Fruit fly (Drosophila melanogaster) whole organism, embryonic: ENCODE data around the gene Vps29.

Source experiments
- Adf1 ChIP-seq: fragments of 200-800 bp; sonication (Bioruptor generic); IDR thresholded peaks from 2 replicates; pipeline ENCODE4 v1.3.6; 2022; ENCODE audit warnings: missing biosample characterization, missing genetic modification characterization
- BEAF-32 ChIP-seq: fragments of 200-800 bp; sonication (Bioruptor generic); optimal IDR thresholded peaks from 3 replicates; lab custom pipeline; 2017; ENCODE audit warnings: missing biosample characterization, missing genetic modification characterization, mild to moderate bottlenecking, moderate library complexity, missing genetic modification reagents
- Bdp1 ChIP-seq: fragments of 200-800 bp; sonication (Bioruptor generic); optimal IDR thresholded peaks from 3 replicates; lab custom pipeline; 2016; ENCODE audit warnings: missing biosample characterization, missing genetic modification characterization
- CG11723 ChIP-seq: fragments of 200-800 bp; sonication (Bioruptor generic); optimal IDR thresholded peaks from 2 replicates; lab custom pipeline; 2017; ENCODE audit warnings: missing biosample characterization, mild to moderate bottlenecking, missing genetic modification characterization
- CG1233 ChIP-seq: fragments of 200-800 bp; sonication (Bioruptor generic); optimal IDR thresholded peaks from 4 replicates; lab custom pipeline; 2018; ENCODE audit warnings: missing biosample characterization, mild to moderate bottlenecking, missing genetic modification characterization
- CG13775 ChIP-seq: fragments of 200-800 bp; sonication (Bioruptor generic); optimal IDR thresholded peaks from 3 replicates; lab custom pipeline; 2017; ENCODE audit warnings: missing biosample characterization, mild to moderate bottlenecking, missing genetic modification characterization
- CG14050 ChIP-seq: fragments of 200-800 bp; sonication (Bioruptor generic); IDR thresholded peaks from 3 replicates; pipeline ENCODE4 v1.3.6; 2022; ENCODE audit warnings: missing biosample characterization, missing genetic modification characterization
- CG14965 ChIP-seq: fragments of 200-800 bp; sonication (Bioruptor generic); optimal IDR thresholded peaks from 2 replicates; lab custom pipeline; 2016; ENCODE audit warnings: missing biosample characterization, missing genetic modification characterization, borderline replicate concordance
- CG1832 ChIP-seq: fragments of 200-800 bp; sonication (Bioruptor generic); optimal IDR thresholded peaks from 2 replicates; lab custom pipeline; 2017; ENCODE audit warnings: missing biosample characterization, mild to moderate bottlenecking, missing genetic modification characterization, inconsistent platforms
- CG18476 ChIP-seq: fragments of 200-800 bp; sonication (Bioruptor generic); optimal IDR thresholded peaks from 2 replicates; lab custom pipeline; 2016; ENCODE audit warnings: missing biosample characterization, mild to moderate bottlenecking, missing genetic modification characterization
- CG18619 ChIP-seq: fragments of 200-800 bp; sonication (Bioruptor generic); optimal IDR thresholded peaks from 3 replicates; lab custom pipeline; 2017; ENCODE audit warnings: missing biosample characterization, mild to moderate bottlenecking, missing genetic modification characterization
- CG3065 ChIP-seq: fragments of 200-800 bp; sonication (Bioruptor generic); optimal IDR thresholded peaks from 2 replicates; lab custom pipeline; 2016; ENCODE audit warnings: missing biosample characterization, missing genetic modification characterization
- CG31388 ChIP-seq: fragments of 200-800 bp; sonication (Bioruptor generic); optimal IDR thresholded peaks from 2 replicates; lab custom pipeline; 2016; ENCODE audit warnings: missing biosample characterization, missing genetic modification characterization
- CG32767 ChIP-seq: fragments of 200-800 bp; sonication (Bioruptor generic); IDR thresholded peaks from 2 replicates; pipeline ENCODE4 v1.3.6; 2022; ENCODE audit warnings: missing biosample characterization, missing genetic modification characterization
- CG3407 ChIP-seq: fragments of 200-800 bp; sonication (Bioruptor generic); optimal IDR thresholded peaks from 2 replicates; lab custom pipeline; 2018; ENCODE audit warnings: missing biosample characterization, mild to moderate bottlenecking, missing genetic modification characterization
- CG34224 ChIP-seq: fragments of 200-800 bp; sonication (Bioruptor generic); IDR thresholded peaks from 3 replicates; pipeline ENCODE4 v1.3.6; 2022; ENCODE audit warnings: missing biosample characterization, missing genetic modification characterization; ENCODE audit not compliant: partially characterized antibody
- CG3995 ChIP-seq: fragments of 200-800 bp; sonication (Bioruptor generic); optimal IDR thresholded peaks from 3 replicates; lab custom pipeline; 2016; ENCODE audit warnings: missing biosample characterization, missing genetic modification characterization
- CG4707 ChIP-seq: fragments of 200-800 bp; sonication (Bioruptor generic); optimal IDR thresholded peaks from 2 replicates; lab custom pipeline; 2018; ENCODE audit warnings: missing biosample characterization, mild to moderate bottlenecking, missing genetic modification characterization, moderate library complexity
- CG4820 ChIP-seq: fragments of 200-800 bp; sonication (Bioruptor generic); optimal IDR thresholded peaks from 3 replicates; lab custom pipeline; 2016; ENCODE audit warnings: missing biosample characterization, missing genetic modification characterization
- CG4854 ChIP-seq: fragments of 200-800 bp; sonication (Bioruptor generic); optimal IDR thresholded peaks from 2 replicates; lab custom pipeline; 2016; ENCODE audit warnings: missing biosample characterization, missing genetic modification characterization, inconsistent platforms
- CG5245 ChIP-seq: fragments of 200-800 bp; sonication (Bioruptor generic); optimal IDR thresholded peaks from 3 replicates; lab custom pipeline; 2016; ENCODE audit warnings: missing biosample characterization, missing genetic modification characterization
- CG5953 ChIP-seq: fragments of 200-800 bp; sonication (Bioruptor generic); IDR thresholded peaks from 2 replicates; pipeline ENCODE4 v1.3.6; 2022; ENCODE audit warnings: missing biosample characterization, missing genetic modification characterization
- CG9932 ChIP-seq: fragments of 200-800 bp; sonication (Bioruptor generic); IDR thresholded peaks from 2 replicates; pipeline ENCODE4 v1.3.6; 2022; ENCODE audit warnings: missing biosample characterization, missing genetic modification characterization
- Hr78 ChIP-seq, 2 experiments: fragments of 200-800 bp in 1 of 2; fragments of >200 bp in 1 of 2; sonication (Bioruptor generic) in 1 of 2; optimal IDR thresholded peaks; 2 replicates each; lab custom pipeline; 2017 to 2019; ENCODE audit warnings: missing biosample characterization in 2 of 2, missing genetic modification characterization in 2 of 2, mild to moderate bottlenecking in 1 of 2, moderate library complexity in 1 of 2
- MTF-1 ChIP-seq: fragments of 200-800 bp; sonication (Bioruptor generic); optimal IDR thresholded peaks from 2 replicates; lab custom pipeline; 2018; ENCODE audit warnings: missing biosample characterization, mild to moderate bottlenecking, missing genetic modification characterization, borderline replicate concordance
- NC2α ChIP-seq: fragments of 200-800 bp; sonication (Bioruptor generic); optimal IDR thresholded peaks from 2 replicates; lab custom pipeline; 2016; ENCODE audit warnings: missing biosample characterization, missing genetic modification characterization
- NK7.1 ChIP-seq: fragments of 200-800 bp; sonication (Bioruptor generic); optimal IDR thresholded peaks from 3 replicates; lab custom pipeline; 2016; ENCODE audit warnings: missing biosample characterization, missing genetic modification characterization
- Ravus ChIP-seq: fragments of 200-800 bp; sonication (Bioruptor generic); IDR thresholded peaks from 2 replicates; pipeline ENCODE4 v1.3.6; 2022; ENCODE audit warnings: missing biosample characterization, missing genetic modification characterization
- Scr ChIP-seq: fragments of 200-800 bp; sonication (Bioruptor generic); IDR thresholded peaks from 2 replicates; pipeline ENCODE4 v1.3.6; 2022; ENCODE audit warnings: missing biosample characterization, missing genetic modification characterization; ENCODE audit not compliant: partially characterized antibody
- Tbp ChIP-seq: fragments of >200 bp; optimal IDR thresholded peaks from 2 replicates; lab custom pipeline; 2018; ENCODE audit warnings: missing biosample characterization, missing genetic modification characterization
- abd-A ChIP-seq: fragments of 200-800 bp; sonication (Bioruptor generic); optimal IDR thresholded peaks from 3 replicates; lab custom pipeline; 2019; ENCODE audit warnings: missing biosample characterization, mild to moderate bottlenecking, missing genetic modification characterization, moderate library complexity
- ash1 ChIP-seq: fragments of 200-800 bp; sonication (Bioruptor generic); optimal IDR thresholded peaks from 2 replicates; lab custom pipeline; 2018; ENCODE audit warnings: missing biosample characterization, mild to moderate bottlenecking, missing genetic modification characterization
- bab2 ChIP-seq: fragments of 200-800 bp; sonication (Bioruptor generic); optimal IDR thresholded peaks from 2 replicates; lab custom pipeline; 2016; ENCODE audit warnings: missing biosample characterization, missing genetic modification characterization
- bcd ChIP-seq: fragments of 200-800 bp; sonication (Bioruptor generic); optimal IDR thresholded peaks from 2 replicates; lab custom pipeline; 2017; ENCODE audit warnings: missing biosample characterization, mild to moderate bottlenecking, missing genetic modification characterization
- croc ChIP-seq: fragments of 200-800 bp; sonication (Bioruptor generic); conservative IDR thresholded peaks from 3 replicates; pipeline ENCODE4 v1.3.6; 2022; ENCODE audit warnings: missing biosample characterization, missing genetic modification characterization
- cwo ChIP-seq: fragments of 200-800 bp; sonication (Bioruptor generic); optimal IDR thresholded peaks from 3 replicates; lab custom pipeline; 2017; ENCODE audit warnings: missing biosample characterization, missing genetic modification characterization, mild to moderate bottlenecking, moderate library complexity, missing genetic modification reagents
- danr ChIP-seq: fragments of 200-800 bp; sonication (Bioruptor generic); IDR thresholded peaks from 2 replicates; pipeline ENCODE4 v1.3.6; 2022; ENCODE audit warnings: missing biosample characterization, missing genetic modification characterization
- eve ChIP-seq, 2 experiments: fragments of >200 bp; optimal IDR thresholded peaks; 2 replicates each; lab custom pipeline; 2017; ENCODE audit warnings: missing biosample characterization in 2 of 2, missing genetic modification characterization in 2 of 2
- gce ChIP-seq: fragments of 200-800 bp; sonication (Bioruptor generic); IDR thresholded peaks from 3 replicates; pipeline ENCODE4 v1.3.6; 2022; ENCODE audit warnings: missing biosample characterization, missing genetic modification characterization
- jing ChIP-seq: fragments of 200-800 bp; sonication (Bioruptor generic); optimal IDR thresholded peaks from 2 replicates; lab custom pipeline; 2018; ENCODE audit warnings: missing biosample characterization, mild to moderate bottlenecking, missing genetic modification characterization
- nom ChIP-seq: fragments of 200-800 bp; sonication (Bioruptor generic); optimal IDR thresholded peaks from 2 replicates; lab custom pipeline; 2017; ENCODE audit warnings: missing biosample characterization, missing genetic modification characterization, mild to moderate bottlenecking, moderate library complexity, missing genetic modification reagents
- pb ChIP-seq: fragments of 200-800 bp; sonication (Bioruptor generic); optimal IDR thresholded peaks from 3 replicates; lab custom pipeline; 2016; ENCODE audit warnings: missing biosample characterization, missing genetic modification characterization
- sisA ChIP-seq: fragments of 200-800 bp; sonication (Bioruptor generic); IDR thresholded peaks from 2 replicates; pipeline ENCODE4 v1.3.6; 2022; ENCODE audit warnings: missing biosample characterization, missing genetic modification characterization
- sob ChIP-seq: fragments of 200-800 bp; sonication (Bioruptor generic); IDR thresholded peaks from 2 replicates; pipeline ENCODE4 v1.3.6; 2022; ENCODE audit warnings: missing biosample characterization, missing genetic modification characterization
- sqz ChIP-seq: fragments of 200-800 bp; sonication (Bioruptor generic); optimal IDR thresholded peaks from 3 replicates; lab custom pipeline; 2018; ENCODE audit warnings: missing biosample characterization, mild to moderate bottlenecking, missing genetic modification characterization
- toy ChIP-seq: fragments of 200-800 bp; sonication (Bioruptor generic); IDR thresholded peaks from 2 replicates; pipeline ENCODE4 v1.3.6; 2022; ENCODE audit warnings: missing biosample characterization, missing genetic modification characterization
- unc-4 ChIP-seq: fragments of 200-800 bp; sonication (Bioruptor generic); IDR thresholded peaks from 2 replicates; pipeline ENCODE4 v1.3.6; 2022; ENCODE audit warnings: missing biosample characterization, missing genetic modification characterization; ENCODE audit not compliant: partially characterized antibody
- wek ChIP-seq: fragments of 200-800 bp; sonication (Bioruptor generic); optimal IDR thresholded peaks from 3 replicates; lab custom pipeline; 2018; ENCODE audit warnings: missing biosample characterization, mild to moderate bottlenecking, missing genetic modification characterization, moderate library complexity

The Vps29 gene

DNA sequence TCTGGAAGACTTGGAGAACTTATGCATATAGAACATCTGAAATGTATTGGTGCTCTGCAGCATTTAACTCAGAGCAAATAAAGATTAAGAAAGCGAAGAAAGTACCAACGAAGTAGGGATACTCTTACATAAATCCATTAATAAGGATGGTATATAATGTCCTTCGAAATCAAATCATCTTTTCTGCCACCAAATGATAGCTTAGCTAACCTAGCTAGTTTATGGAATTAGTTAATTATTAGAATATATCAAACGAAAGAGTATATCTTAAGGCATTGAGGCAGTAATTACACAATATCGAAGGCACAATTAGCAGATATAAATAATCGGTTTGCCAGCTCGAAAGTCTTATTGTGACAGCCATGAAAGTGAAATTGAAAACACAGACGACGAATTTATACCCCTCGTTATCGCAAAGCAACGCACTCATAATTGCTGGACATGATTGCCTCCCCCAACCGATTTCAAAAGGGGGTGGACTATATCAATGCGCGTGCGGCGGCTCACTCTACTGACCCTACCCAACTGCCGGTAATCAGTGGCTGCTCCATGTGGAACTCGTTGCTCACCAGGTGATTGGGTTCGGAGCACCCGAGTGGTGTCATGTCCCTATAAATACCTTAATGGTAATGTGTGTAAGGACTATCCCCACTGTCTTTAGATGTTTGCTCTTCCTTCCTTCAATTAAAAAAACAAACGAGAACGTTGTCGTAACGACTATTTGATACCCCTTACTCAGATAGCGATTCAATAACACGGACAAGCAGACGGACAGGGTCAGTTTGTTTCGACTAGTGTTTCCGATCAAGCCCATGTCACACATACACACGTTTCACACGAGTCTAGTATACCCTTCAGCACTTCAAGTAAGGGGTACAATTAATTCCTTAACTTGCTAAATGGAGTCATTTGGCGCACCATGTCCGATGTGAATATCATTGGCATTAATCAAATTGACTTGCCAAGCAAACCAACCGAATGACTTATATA, 5.9 kb upstream of the Vps29 start (continued):
- no peak for TF ChIP-seq CG31388
- no peak for TF ChIP-seq ash1 (GFP tag; lab: Kevin White, UChicago)
- TF ChIP-seq CG4820 (GFP tag; lab: Kevin White, UChicago), result peak; percentile 33
- no peak for TF ChIP-seq CG3065 (GFP tag; lab: Kevin White, UChicago)
- TF ChIP-seq abd-A, result no peak
- TF ChIP-seq Tbp (GFP tag; lab: Kevin White, UChicago), result no peak
- no peak for TF ChIP-seq CG4707
- no peak for TF ChIP-seq gce (GFP tag; lab: Robert Waterston, UW)
- TF ChIP-seq toy (GFP tag; lab: Robert Waterston, UW), result no peak
- no peak for TF ChIP-seq CG13775
- no peak for TF ChIP-seq CG11723
- no peak for TF ChIP-seq CG5245
- TF ChIP-seq danr (GFP tag; lab: Robert Waterston, UW), result no peak
- no peak for TF ChIP-seq NC2α (GFP tag; lab: Kevin White, UChicago)
- TF ChIP-seq CG5953 (GFP tag; lab: Robert Waterston, UW), result no peak
- no peak for TF ChIP-seq CG18476 (GFP tag; lab: Kevin White, UChicago)
- no peak for TF ChIP-seq pb (GFP tag; lab: Kevin White, UChicago)
- no peak for TF ChIP-seq Adf1 (GFP tag; lab: Robert Waterston, UW)
- TF ChIP-seq nom (GFP tag; lab: Kevin White, UChicago), result no peak
- peak; percentile 28 for TF ChIP-seq jing (GFP tag; lab: Kevin White, UChicago)
- TF ChIP-seq Bdp1 (GFP tag; lab: Kevin White, UChicago), result no peak
- TF ChIP-seq sisA (GFP tag; lab: Robert Waterston, UW), result peak; percentile 47
- TF ChIP-seq CG14965, result no peak
- TF ChIP-seq sqz (GFP tag; lab: Kevin White, UChicago), result no peak
- TF ChIP-seq croc (GFP tag; lab: Robert Waterston, UW), result peak; percentile 21; the same call in 2 of the 3 replicates
- TF ChIP-seq CG3407, result no peak
- peak; percentile 31 for TF ChIP-seq CG18619
- peak; percentile 53 for TF ChIP-seq bcd (GFP tag; lab: Kevin White, UChicago)
- no peak for TF ChIP-seq CG9932 (GFP tag; lab: Robert Waterston, UW)
- no peak for TF ChIP-seq MTF-1
- TF ChIP-seq eve (GFP tag; optimal IDR thresholded peaks at IDR 0.05; lab: Kevin White, UChicago), result no peak
- TF ChIP-seq CG14050 (GFP tag; lab: Robert Waterston, UW), result no peak
- TF ChIP-seq sob (GFP tag; lab: Robert Waterston, UW), result no peak
- no peak for TF ChIP-seq wek (GFP tag; lab: Kevin White, UChicago)
- TF ChIP-seq CG3995, result no peak
- no peak for TF ChIP-seq CG1832 (GFP tag; lab: Kevin White, UChicago)
- TF ChIP-seq Hr78 (GFP tag; optimal IDR thresholded peaks at IDR 0.05; lab: Kevin White, UChicago), result no peak
- no peak for TF ChIP-seq unc-4 (GFP tag; lab: Robert Waterston, UW)
- TF ChIP-seq bab2 (GFP tag; lab: Kevin White, UChicago), result peak; percentile 36
- no peak for TF ChIP-seq Scr
- TF ChIP-seq cwo (GFP tag; lab: Kevin White, UChicago), result peak; percentile 53
- peak; percentile 43 for TF ChIP-seq CG1233
- TF ChIP-seq CG4854, result peak; percentile 24
- TF ChIP-seq CG32767 (GFP tag; lab: Robert Waterston, UW), result 0 out of 2 replicates have a peak, but pooled peaks have one; percentile 40
- no peak for TF ChIP-seq Ravus (GFP tag; lab: Robert Waterston, UW)
- peak; percentile 17 for TF ChIP-seq NK7.1 (GFP tag; lab: Kevin White, UChicago)
- no peak for TF ChIP-seq CG34224 (GFP tag; lab: Robert Waterston, UW)
- TF ChIP-seq BEAF-32 (GFP tag; lab: Kevin White, UChicago), result no peak
